Worm (Caenorhabditis elegans): Measurements from ENCODE around the gene erfa-3.

ce11 chrV:11119294-11119755 is 6.4 kb upstream of the erfa-3 start, which contains the start of gene scb-1:
- no peak for TF ChIP-seq nhr-12 (tag; optimal IDR thresholded peaks at IDR 0.05)
- TF ChIP-seq nhr-76 (tag; optimal IDR thresholded peaks at IDR 0.05) = no peak
- no peak for TF ChIP-seq fos-1 (tag; optimal IDR thresholded peaks at IDR 0.05)
- TF ChIP-seq elt-2 (tag; optimal IDR thresholded peaks at IDR 0.05) = no peak
